Fruit fly (Drosophila melanogaster) whole organism, embryonic: ENCODE data around the gene CalpB.

Experiments
- Blimp-1 ChIP-seq: fragments of 200-800 bp; sonication (Bioruptor generic); optimal IDR thresholded peaks from 3 replicates; lab custom pipeline; 2018; ENCODE audit warnings: missing biosample characterization, missing genetic modification characterization, mild to moderate bottlenecking, moderate library complexity, missing genetic modification reagents
- CG10654 ChIP-seq: fragments of 200-800 bp; sonication (Bioruptor generic); optimal IDR thresholded peaks from 2 replicates; lab custom pipeline; 2016; ENCODE audit warnings: missing biosample characterization, missing genetic modification characterization
- CG12155 ChIP-seq: fragments of 200-800 bp; sonication (Bioruptor generic); optimal IDR thresholded peaks from 3 replicates; lab custom pipeline; 2016; ENCODE audit warnings: missing biosample characterization, missing genetic modification characterization
- CG12769 ChIP-seq: fragments of 200-800 bp; sonication (Bioruptor generic); optimal IDR thresholded peaks from 2 replicates; lab custom pipeline; 2019; ENCODE audit warnings: missing biosample characterization, mild to moderate bottlenecking, missing genetic modification characterization, moderate library complexity
- CG14667 ChIP-seq: fragments of 200-800 bp; sonication (Bioruptor generic); IDR thresholded peaks from 2 replicates; pipeline ENCODE4 v1.3.6; 2022; ENCODE audit warnings: missing biosample characterization, missing genetic modification characterization
- CG15479 ChIP-seq: fragments of 200-800 bp; sonication (Bioruptor generic); optimal IDR thresholded peaks from 3 replicates; lab custom pipeline; 2019; ENCODE audit warnings: missing biosample characterization, mild to moderate bottlenecking, missing genetic modification characterization, moderate library complexity
- CG17612 ChIP-seq: fragments of 200-800 bp; sonication (Bioruptor generic); IDR thresholded peaks from 2 replicates; pipeline ENCODE4 v1.3.6; 2022; ENCODE audit warnings: missing biosample characterization, missing genetic modification characterization
- CG18011 ChIP-seq: fragments of 200-800 bp; sonication (Bioruptor generic); optimal IDR thresholded peaks from 2 replicates; lab custom pipeline; 2017; ENCODE audit warnings: missing biosample characterization, missing genetic modification characterization, mild to moderate bottlenecking, moderate library complexity, missing genotype
- CG18764 ChIP-seq: fragments of 200-800 bp; sonication (Bioruptor generic); optimal IDR thresholded peaks from 3 replicates; lab custom pipeline; 2016; ENCODE audit warnings: missing biosample characterization, missing genetic modification characterization
- CG3838 ChIP-seq: fragments of 200-800 bp; sonication (Bioruptor generic); optimal IDR thresholded peaks from 3 replicates; lab custom pipeline; 2016; ENCODE audit warnings: missing biosample characterization, missing genetic modification characterization
- CG3995 ChIP-seq: fragments of 200-800 bp; sonication (Bioruptor generic); optimal IDR thresholded peaks from 3 replicates; lab custom pipeline; 2016; ENCODE audit warnings: missing biosample characterization, missing genetic modification characterization
- CG4730 ChIP-seq: fragments of 200-800 bp; sonication (Bioruptor generic); IDR thresholded peaks from 2 replicates; pipeline ENCODE4 v1.3.6; 2022; ENCODE audit warnings: missing biosample characterization, missing genetic modification characterization
- CG7786 ChIP-seq: fragments of 200-800 bp; sonication (Bioruptor generic); optimal IDR thresholded peaks from 2 replicates; lab custom pipeline; 2016; ENCODE audit warnings: missing biosample characterization, missing genetic modification characterization
- CG7928 ChIP-seq: fragments of 200-800 bp; sonication (Bioruptor generic); optimal IDR thresholded peaks from 2 replicates; lab custom pipeline; 2017; ENCODE audit warnings: missing biosample characterization, mild to moderate bottlenecking, missing genetic modification characterization
- D19B ChIP-seq: fragments of 200-800 bp; sonication (Bioruptor generic); optimal IDR thresholded peaks from 2 replicates; lab custom pipeline; 2017; ENCODE audit warnings: missing biosample characterization, mild to moderate bottlenecking, missing genetic modification characterization
- Doc2 ChIP-seq: fragments of 200-800 bp; sonication (Bioruptor generic); IDR thresholded peaks from 2 replicates; pipeline ENCODE4 v1.3.6; 2022; ENCODE audit warnings: missing biosample characterization, missing genetic modification characterization
- Dref ChIP-seq: fragments of 200-800 bp; sonication (Bioruptor generic); IDR thresholded peaks from 2 replicates; pipeline ENCODE4 v1.3.6; 2022; ENCODE audit warnings: missing biosample characterization, missing genetic modification characterization
- Eip74EF ChIP-seq, 2 experiments: fragments of 200-800 bp in 1 of 2; fragments of >200 bp in 1 of 2; sonication (Bioruptor generic) in 1 of 2; optimal IDR thresholded peaks; 2 replicates each; lab custom pipeline; 2017 to 2019; ENCODE audit warnings: missing biosample characterization in 2 of 2, missing genetic modification characterization in 2 of 2, mild to moderate bottlenecking in 1 of 2, moderate library complexity in 1 of 2
- GATAe ChIP-seq: fragments of 200-800 bp; sonication (Bioruptor generic); conservative IDR thresholded peaks from 2 replicates; pipeline ENCODE4 v1.3.6; 2022; ENCODE audit warnings: missing biosample characterization, missing genetic modification characterization
- Gsc ChIP-seq: fragments of 200-800 bp; sonication (Bioruptor generic); IDR thresholded peaks from 2 replicates; pipeline ENCODE4 v1.3.6; 2022; ENCODE audit warnings: missing biosample characterization, missing genetic modification characterization
- Hmx ChIP-seq: fragments of 200-800 bp; sonication (Bioruptor generic); optimal IDR thresholded peaks from 2 replicates; lab custom pipeline; 2016; ENCODE audit warnings: missing biosample characterization, missing genetic modification characterization
- Kr ChIP-seq: fragments of 200-800 bp; sonication (Bioruptor generic); optimal IDR thresholded peaks from 2 replicates; lab custom pipeline; 2017; ENCODE audit warnings: missing biosample characterization, mild to moderate bottlenecking, missing genetic modification characterization
- Lhr ChIP-seq: fragments of 200-800 bp; sonication (Bioruptor generic); optimal IDR thresholded peaks from 3 replicates; lab custom pipeline; 2017; ENCODE audit warnings: mild to moderate bottlenecking, missing biosample characterization, missing genetic modification reagents, missing genetic modification characterization
- NC2α ChIP-seq: fragments of 200-800 bp; sonication (Bioruptor generic); optimal IDR thresholded peaks from 2 replicates; lab custom pipeline; 2016; ENCODE audit warnings: missing biosample characterization, missing genetic modification characterization
- NC2β ChIP-seq: fragments of 200-800 bp; sonication (Bioruptor generic); optimal IDR thresholded peaks from 2 replicates; lab custom pipeline; 2016; ENCODE audit warnings: missing biosample characterization, missing genetic modification characterization
- Nf-YA ChIP-seq: fragments of 200-800 bp; sonication (Bioruptor generic); IDR thresholded peaks from 2 replicates; pipeline ENCODE4 v1.3.6; 2022; ENCODE audit warnings: missing biosample characterization, missing genetic modification characterization
- Oli ChIP-seq: fragments of 200-800 bp; sonication (Bioruptor generic); optimal IDR thresholded peaks from 2 replicates; lab custom pipeline; 2018; ENCODE audit warnings: missing biosample characterization, mild to moderate bottlenecking, missing genetic modification characterization, moderate library complexity
- Rx ChIP-seq: fragments of 200-800 bp; sonication (Bioruptor generic); IDR thresholded peaks from 2 replicates; pipeline ENCODE4 v1.3.6; 2022; ENCODE audit warnings: missing biosample characterization, missing genetic modification characterization
- Usf ChIP-seq: fragments of 200-800 bp; sonication (Bioruptor generic); optimal IDR thresholded peaks from 2 replicates; lab custom pipeline; 2017; ENCODE audit warnings: missing genotype, missing biosample characterization, missing genetic modification characterization
- YL-1 ChIP-seq: fragments of 200-800 bp; sonication (Bioruptor generic); optimal IDR thresholded peaks from 3 replicates; lab custom pipeline; 2017; ENCODE audit warnings: missing biosample characterization, mild to moderate bottlenecking, missing genetic modification characterization
- abd-A ChIP-seq: fragments of 200-800 bp; sonication (Bioruptor generic); optimal IDR thresholded peaks from 3 replicates; lab custom pipeline; 2019; ENCODE audit warnings: missing biosample characterization, mild to moderate bottlenecking, missing genetic modification characterization, moderate library complexity
- bowl ChIP-seq: fragments of 200-800 bp; sonication (Bioruptor generic); IDR thresholded peaks from 2 replicates; pipeline ENCODE4 v1.3.6; 2022; ENCODE audit warnings: missing biosample characterization, missing genetic modification characterization
- dmrt11E ChIP-seq: fragments of 200-800 bp; sonication (Bioruptor generic); optimal IDR thresholded peaks from 3 replicates; lab custom pipeline; 2018; ENCODE audit warnings: missing biosample characterization, mild to moderate bottlenecking, missing genetic modification characterization, moderate library complexity
- gcm ChIP-seq: fragments of 200-800 bp; sonication (Bioruptor generic); optimal IDR thresholded peaks from 2 replicates; lab custom pipeline; 2019; ENCODE audit warnings: missing biosample characterization, mild to moderate bottlenecking, missing genetic modification characterization, moderate library complexity
- gfzf ChIP-seq: fragments of 200-800 bp; sonication (Bioruptor generic); optimal IDR thresholded peaks from 2 replicates; lab custom pipeline; 2016; ENCODE audit warnings: missing biosample characterization, mild to moderate bottlenecking, missing genetic modification characterization, moderate library complexity
- grn ChIP-seq: fragments of 200-800 bp; sonication (Bioruptor generic); optimal IDR thresholded peaks from 3 replicates; lab custom pipeline; 2017; ENCODE audit warnings: missing biosample characterization, missing genetic modification characterization
- inv ChIP-seq: fragments of 200-800 bp; sonication (Bioruptor generic); IDR thresholded peaks from 2 replicates; pipeline ENCODE4 v1.3.6; 2022; ENCODE audit warnings: missing biosample characterization, missing genetic modification characterization; ENCODE audit not compliant: partially characterized antibody
- kni ChIP-seq: fragments of 200-800 bp; sonication (Bioruptor generic); optimal IDR thresholded peaks from 3 replicates; lab custom pipeline; 2017; ENCODE audit warnings: mild to moderate bottlenecking, missing biosample characterization, missing genetic modification reagents, missing genetic modification characterization
- lilli ChIP-seq: fragments of 200-800 bp; sonication (Bioruptor generic); optimal IDR thresholded peaks from 3 replicates; lab custom pipeline; 2016; ENCODE audit warnings: missing biosample characterization, missing genetic modification characterization
- onecut ChIP-seq: fragments of 200-800 bp; sonication (Bioruptor generic); IDR thresholded peaks from 2 replicates; pipeline ENCODE4 v1.3.6; 2022; ENCODE audit warnings: missing biosample characterization, missing genetic modification characterization
- phol ChIP-seq: fragments of 200-800 bp; sonication (Bioruptor generic); optimal IDR thresholded peaks from 3 replicates; lab custom pipeline; 2018; ENCODE audit warnings: missing biosample characterization, mild to moderate bottlenecking, missing genetic modification characterization, moderate library complexity
- pros ChIP-seq: fragments of 200-800 bp; sonication (Bioruptor generic); optimal IDR thresholded peaks from 3 replicates; lab custom pipeline; 2019; ENCODE audit warnings: missing biosample characterization, mild to moderate bottlenecking, missing genetic modification characterization, moderate library complexity
- sim ChIP-seq: fragments of 200-800 bp; sonication (Bioruptor generic); IDR thresholded peaks from 2 replicates; pipeline ENCODE4 v1.3.6; 2022; ENCODE audit warnings: missing biosample characterization, missing genetic modification characterization
- slou ChIP-seq: fragments of 200-800 bp; sonication (Bioruptor generic); optimal IDR thresholded peaks from 3 replicates; lab custom pipeline; 2016; ENCODE audit warnings: missing biosample characterization, missing genetic modification characterization
- stwl ChIP-seq: fragments of 200-800 bp; sonication (Bioruptor generic); optimal IDR thresholded peaks from 3 replicates; lab custom pipeline; 2018; ENCODE audit warnings: missing biosample characterization, mild to moderate bottlenecking, missing genetic modification characterization, moderate library complexity
- tap ChIP-seq: fragments of 200-800 bp; optimal IDR thresholded peaks from 3 replicates; lab custom pipeline; 2019; ENCODE audit warnings: missing biosample characterization, mild to moderate bottlenecking, missing genetic modification characterization, moderate library complexity
- toy ChIP-seq: fragments of 200-800 bp; sonication (Bioruptor generic); IDR thresholded peaks from 2 replicates; pipeline ENCODE4 v1.3.6; 2022; ENCODE audit warnings: missing biosample characterization, missing genetic modification characterization
- ttk ChIP-seq: fragments of 200-800 bp; sonication (Bioruptor generic); IDR thresholded peaks from 2 replicates; pipeline ENCODE4 v2.1.2; 2022; ENCODE audit warnings: missing biosample characterization, missing genetic modification characterization
- wdn ChIP-seq: fragments of 200-800 bp; sonication (Bioruptor generic); IDR thresholded peaks from 2 replicates; pipeline ENCODE4 v1.3.6; 2022; ENCODE audit warnings: missing biosample characterization, missing genetic modification characterization
- zf30C ChIP-seq: fragments of 200-800 bp; sonication (Bioruptor generic); optimal IDR thresholded peaks from 3 replicates; lab custom pipeline; 2018; ENCODE audit warnings: missing biosample characterization, mild to moderate bottlenecking, missing genetic modification characterization

CalpB gene

DNA sequence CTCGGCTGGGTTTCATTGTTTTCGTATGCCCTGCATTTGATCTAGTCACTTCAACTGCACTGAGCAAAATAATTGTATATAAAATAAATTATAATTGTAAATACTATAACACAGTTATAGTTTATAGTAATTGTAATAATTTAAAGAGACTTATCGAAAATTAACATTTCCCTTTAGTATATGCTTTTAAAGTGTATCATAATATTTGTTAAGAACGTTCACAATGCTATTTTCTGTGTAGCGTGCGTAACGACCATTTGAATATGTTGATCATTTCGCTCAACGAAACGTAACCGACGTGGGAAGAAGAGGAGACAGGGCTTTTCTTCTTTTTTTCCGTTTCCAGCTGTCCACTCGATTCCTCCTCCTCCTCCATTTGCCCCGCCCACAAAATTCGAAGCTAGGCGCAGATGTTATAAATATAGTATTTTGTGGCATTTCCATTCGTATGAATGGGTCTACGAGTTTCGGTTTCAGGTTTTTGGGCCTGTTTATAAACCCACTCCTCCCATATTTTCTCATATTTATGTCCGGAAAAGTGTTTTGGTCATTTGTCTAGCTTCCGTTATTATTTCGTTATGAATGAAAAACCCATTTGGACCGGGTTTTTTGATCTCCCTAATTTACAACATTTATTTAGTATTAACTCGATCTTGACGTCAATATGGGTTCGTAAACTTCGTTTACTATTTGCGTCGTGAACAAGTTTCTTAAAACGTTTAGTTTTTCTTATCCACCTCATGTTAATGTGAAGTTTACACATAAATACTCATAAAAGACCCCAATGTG is 31.9 kb upstream of the CalpB start (continued):
- TF ChIP-seq bowl (no peak), Nf-YA (GFP tag; lab: Robert Waterston, UW) (peak; percentile 49; the same call in 1 of the 2 replicates), toy (GFP tag; lab: Robert Waterston, UW) (no peak), gfzf (no peak), NC2α (GFP tag; lab: Kevin White, UChicago) (no peak), sim (GFP tag; lab: Robert Waterston, UW) (peak; percentile 89), CG3995 (no peak), CG17612 (peak; percentile 49; the same call in 1 of the 2 replicates), phol (tag; lab: Kevin White, UChicago) (peak; percentile 92), CG7786 (GFP tag; lab: Kevin White, UChicago) (no peak), CG12769 (tag; lab: Kevin White, UChicago) (no peak), Usf (peak; percentile 57), YL-1 (GFP tag; lab: Kevin White, UChicago) (no peak), abd-A (tag; lab: Kevin White, UChicago) (peak; percentile 90), gcm (peak; percentile 87), CG4730 (GFP tag; lab: Robert Waterston, UW) (peak; percentile 79), inv (GFP tag; lab: Robert Waterston, UW) (no peak), Dref (GFP tag; lab: Robert Waterston, UW) (no peak), wdn (0 out of 2 replicates have a peak, but pooled peaks have one; percentile 25), CG15479 (GFP tag; lab: Kevin White, UChicago) (no peak), Blimp-1 (peak; percentile 91), lilli (peak; percentile 44), D19B (no peak), kni (GFP tag; lab: Kevin White, UChicago) (no peak), CG18764 (GFP tag; lab: Kevin White, UChicago) (peak; percentile 47), Lhr (GFP tag; lab: Kevin White, UChicago) (peak; percentile 48), zf30C (peak; percentile 95), slou (peak; percentile 24), pros (GFP tag; lab: Kevin White, UChicago) (no peak), CG12155 (peak; percentile 65), Hmx (no peak)
- TF ChIP-seq, all 482 proteins: peak for 285

DNA sequence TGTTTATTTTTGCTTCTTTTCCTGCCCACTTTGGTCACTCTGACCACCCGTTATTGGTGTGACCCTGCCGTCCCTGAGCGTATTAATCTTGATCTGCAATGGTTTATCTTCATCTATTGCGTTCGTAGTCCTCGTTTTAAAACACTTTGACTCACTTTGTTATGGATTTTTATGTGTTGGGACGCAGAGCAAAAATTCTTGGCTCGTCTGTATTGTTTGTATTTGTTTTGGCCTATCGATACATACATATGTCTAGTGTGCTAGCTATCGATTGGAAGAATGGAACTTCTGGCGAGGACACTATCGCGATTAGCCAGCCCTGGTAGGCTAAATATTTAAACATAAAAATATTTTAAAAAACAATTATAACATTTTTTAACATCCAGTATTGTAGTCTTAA is 28.9 kb upstream of the CalpB start, which contains the start of gene CG10809:
Gene CG10809 (minus strand): TSS at position 266 of the 400 bp plus-strand sequence.
- no peak for TF ChIP-seq Nf-YA (GFP tag; lab: Robert Waterston, UW)
- TF ChIP-seq phol (tag; lab: Kevin White, UChicago) = peak; percentile 73
- no peak for TF ChIP-seq tap (tag; lab: Kevin White, UChicago)
- no peak for TF ChIP-seq Kr (GFP tag; lab: Kevin White, UChicago)
- TF ChIP-seq CG3838 (GFP tag; lab: Kevin White, UChicago) = no peak
- no peak for TF ChIP-seq Eip74EF (GFP tag; optimal IDR thresholded peaks at IDR 0.05; lab: Kevin White, UChicago)
- peak; percentile 82 for TF ChIP-seq grn (GFP tag; lab: Kevin White, UChicago)
- TF ChIP-seq GATAe (GFP tag; lab: Robert Waterston, UW) = no peak
- TF ChIP-seq CG18011 = no peak
- TF ChIP-seq Doc2 (GFP tag; lab: Robert Waterston, UW) = no peak
- TF ChIP-seq Oli (tag; lab: Kevin White, UChicago) = no peak
- peak; percentile 87 for TF ChIP-seq stwl (tag; lab: Kevin White, UChicago)
- TF ChIP-seq CG14667 (GFP tag; lab: Robert Waterston, UW) = no peak
- peak; percentile 93 for TF ChIP-seq CG7928 (GFP tag; lab: Kevin White, UChicago)
- peak; percentile 22 for TF ChIP-seq CG18764 (GFP tag; lab: Kevin White, UChicago)
- TF ChIP-seq onecut (GFP tag; lab: Robert Waterston, UW) = no peak
- no peak for TF ChIP-seq ttk (GFP tag; lab: Robert Waterston, UW)
- TF ChIP-seq Rx = no peak
- no peak for TF ChIP-seq Gsc (GFP tag; lab: Robert Waterston, UW)
- TF ChIP-seq dmrt11E (tag; lab: Kevin White, UChicago) = peak; percentile 48
- TF ChIP-seq NC2β (GFP tag; lab: Kevin White, UChicago) = peak; percentile 37
- peak; percentile 5 for TF ChIP-seq CG7786 (GFP tag; lab: Kevin White, UChicago)
- TF ChIP-seq CG10654 (GFP tag; lab: Kevin White, UChicago) = peak; percentile 20
